Worm (Caenorhabditis elegans): ENCODE measurements around the gene C32B5.18.
"Not testable (repeated sequence)": the region's sequence is repeated elsewhere in the genome, so short reads cannot be mapped to it uniquely, and the experiment has no call there.

Gene C32B5.18

DNA sequence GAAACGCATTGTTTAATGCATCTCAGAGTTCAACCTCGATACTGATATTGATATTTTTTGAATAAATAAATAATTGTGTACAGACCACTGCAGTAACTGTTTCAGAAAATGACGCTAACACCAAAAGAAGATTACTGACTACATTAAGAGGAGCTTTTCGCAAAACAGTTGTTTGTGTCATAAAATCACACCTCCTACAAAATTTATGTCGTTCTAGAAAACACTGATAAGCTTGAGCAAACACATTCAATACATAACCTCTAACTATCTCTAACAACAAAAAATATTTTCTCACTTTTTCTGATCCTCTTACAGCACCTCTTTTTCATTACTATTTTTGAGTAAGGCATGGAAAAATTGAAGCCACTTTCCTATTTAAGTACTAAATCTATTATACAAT lies 5.7 kb upstream of the C32B5.18 start, which contains the start of gene fbxc-7:
TSS of gene fbxc-7 (plus strand) at position 301 of the 400 bp plus-strand sequence.
- not testable (repeated sequence) for TF ChIP-seq hlh-1 (tag; optimal IDR thresholded peaks at IDR 0.05); tbx-8 (GFP tag; optimal IDR thresholded peaks at IDR 0.05); bed-3 (GFP tag; optimal IDR thresholded peaks at IDR 0.05)

DNA sequence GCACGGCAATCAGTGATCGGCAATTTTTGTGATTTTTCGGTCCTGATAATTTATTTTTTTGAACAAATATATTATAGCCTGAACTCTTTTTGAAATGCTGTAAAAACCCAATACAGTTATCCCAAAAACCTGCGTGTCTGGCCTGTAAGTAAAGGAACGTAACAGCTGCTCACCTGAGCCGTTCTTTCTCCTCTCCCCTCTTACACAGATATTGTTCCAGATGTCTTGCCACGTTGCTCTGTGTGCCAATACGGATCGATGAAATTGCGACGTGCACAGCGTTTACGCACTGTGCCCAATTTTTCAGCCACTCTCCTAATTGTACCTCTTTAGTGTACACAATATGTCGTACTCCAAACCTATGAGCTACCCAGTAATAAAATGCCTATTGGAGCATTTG lies 1.7 kb upstream of the C32B5.18 start, which contains the start of gene sdz-4:
TSS of gene sdz-4 (plus strand) at position 301 of the 400 bp plus-strand sequence.
- TF ChIP-seq unc-120 (tag; optimal IDR thresholded peaks at IDR 0.05; ENCODE audit: poor library complexity, severe bottlenecking) = no peak
- no peak for TF ChIP-seq mep-1 (tag; optimal IDR thresholded peaks at IDR 0.05)
- no peak for TF ChIP-seq tbx-8 (GFP tag; optimal IDR thresholded peaks at IDR 0.05)
- TF ChIP-seq flh-1 (GFP tag; optimal IDR thresholded peaks at IDR 0.05) = no peak
- no peak for TF ChIP-seq nhr-2 (tag; optimal IDR thresholded peaks at IDR 0.05)
- TF ChIP-seq M03D4.4 (tag; optimal IDR thresholded peaks at IDR 0.05) = no peak
- TF ChIP-seq nhr-76 (tag; optimal IDR thresholded peaks at IDR 0.05) = no peak
- TF ChIP-seq sptf-1 (tag; optimal IDR thresholded peaks at IDR 0.05) = no peak
- TF ChIP-seq blmp-1 (tag; optimal IDR thresholded peaks at IDR 0.05) = no peak
- TF ChIP-seq mls-2 (tag; optimal IDR thresholded peaks at IDR 0.05) = no peak
- no peak for TF ChIP-seq ceh-43 (GFP tag; optimal IDR thresholded peaks at IDR 0.05)
- no peak for TF ChIP-seq nhr-237 (tag; optimal IDR thresholded peaks at IDR 0.05)
- TF ChIP-seq sem-2 (GFP tag; optimal IDR thresholded peaks at IDR 0.05) = no peak

DNA sequence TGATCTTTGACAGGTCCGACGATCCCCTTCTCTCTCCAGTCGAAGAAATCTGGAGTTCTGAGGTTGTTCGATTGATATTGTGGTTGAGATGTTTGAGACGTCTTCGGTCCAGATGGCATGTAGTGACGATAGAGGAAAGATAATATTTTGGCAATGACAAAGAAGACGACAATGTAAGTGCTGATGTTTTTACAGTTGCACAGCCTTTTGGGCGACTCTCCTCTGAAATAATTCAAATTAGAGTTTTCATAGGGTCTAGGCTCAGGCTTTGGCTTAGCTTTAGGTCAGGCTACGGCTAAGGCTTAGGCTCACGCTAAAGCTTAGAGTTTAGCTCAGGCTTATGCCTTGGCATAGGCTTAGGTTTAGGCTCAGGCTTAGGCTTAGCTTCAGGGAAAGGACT lies 1.6 kb downstream of the C32B5.18 start, which contains the start of gene C32B5.13:
TSS of gene C32B5.13 (minus strand) at position 101 of the 400 bp plus-strand sequence.
- no peak for TF ChIP-seq drap-1 (GFP tag; optimal IDR thresholded peaks at IDR 0.05)
- TF ChIP-seq mab-5 (tag; optimal IDR thresholded peaks at IDR 0.05) = no peak
- TF ChIP-seq blmp-1 (tag; optimal IDR thresholded peaks at IDR 0.05) = no peak
- no peak for TF ChIP-seq tbx-8 (GFP tag; optimal IDR thresholded peaks at IDR 0.05)
- no peak for TF ChIP-seq nhr-12 (tag; optimal IDR thresholded peaks at IDR 0.05)
- no peak for TF ChIP-seq nhr-2 (tag; optimal IDR thresholded peaks at IDR 0.05)
- TF ChIP-seq elt-3 (tag; optimal IDR thresholded peaks at IDR 0.05) = no peak
- TF ChIP-seq elt-1 (tag; optimal IDR thresholded peaks at IDR 0.05; ENCODE audit: borderline replicate concordance, insufficient read depth) = no peak
- TF ChIP-seq lin-32 (GFP tag; optimal IDR thresholded peaks at IDR 0.05) = no peak

DNA sequence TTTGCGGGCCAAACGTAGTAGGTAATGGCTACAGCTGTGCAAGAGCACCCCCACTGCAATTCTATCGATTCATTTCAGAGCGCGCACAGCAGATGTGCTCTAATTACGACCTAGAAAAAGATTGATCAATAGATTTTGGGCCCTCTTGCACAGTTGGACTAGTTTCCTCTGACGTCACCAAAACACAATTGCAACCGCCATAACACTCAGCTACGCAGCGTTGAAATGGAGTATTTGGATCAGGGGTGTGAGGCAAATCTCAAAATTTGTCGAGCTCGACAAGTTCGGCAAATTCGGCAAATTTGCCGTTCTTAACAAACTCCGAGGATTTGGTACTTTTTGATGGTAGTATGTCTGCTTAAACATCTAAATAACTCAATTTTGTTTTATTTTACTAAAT lies 6.6 kb downstream of the C32B5.18 start, which contains the start of gene fbxc-18:
TSS of gene fbxc-18 (minus strand) at position 101 of the 400 bp plus-strand sequence.
- TF ChIP-seq mab-5, lin-13, nhr-237 (tag; optimal IDR thresholded peaks at IDR 0.05): not testable (repeated sequence)

DNA sequence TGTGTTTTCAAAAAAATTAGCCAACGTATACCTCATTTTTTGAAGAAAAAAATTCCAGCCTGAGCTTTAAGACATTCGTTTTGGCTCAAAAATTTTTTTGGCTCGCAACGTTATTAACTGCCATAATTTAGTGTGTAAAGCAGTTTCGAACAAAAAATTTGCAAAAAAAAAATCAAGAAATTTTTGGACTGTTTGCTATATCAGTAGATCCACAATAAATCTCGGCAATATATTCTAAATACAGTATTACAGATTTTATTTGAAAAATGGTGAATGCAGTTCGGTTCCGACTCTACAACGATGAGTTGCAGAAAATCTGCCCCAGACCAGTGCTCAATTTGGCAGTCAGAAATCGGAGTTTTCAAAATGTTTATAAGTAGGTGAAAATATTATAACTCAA lies 7.8 kb downstream of the C32B5.18 start, which contains the start of gene C32B5.6:
TSS of gene C32B5.6 (plus strand) at position 301 of the 400 bp plus-strand sequence.
- not testable (repeated sequence) for TF ChIP-seq elt-1 (tag; optimal IDR thresholded peaks at IDR 0.05; ENCODE audit: borderline replicate concordance, insufficient read depth); drap-1 (GFP tag; optimal IDR thresholded peaks at IDR 0.05); flh-1 (GFP tag; optimal IDR thresholded peaks at IDR 0.05)

DNA sequence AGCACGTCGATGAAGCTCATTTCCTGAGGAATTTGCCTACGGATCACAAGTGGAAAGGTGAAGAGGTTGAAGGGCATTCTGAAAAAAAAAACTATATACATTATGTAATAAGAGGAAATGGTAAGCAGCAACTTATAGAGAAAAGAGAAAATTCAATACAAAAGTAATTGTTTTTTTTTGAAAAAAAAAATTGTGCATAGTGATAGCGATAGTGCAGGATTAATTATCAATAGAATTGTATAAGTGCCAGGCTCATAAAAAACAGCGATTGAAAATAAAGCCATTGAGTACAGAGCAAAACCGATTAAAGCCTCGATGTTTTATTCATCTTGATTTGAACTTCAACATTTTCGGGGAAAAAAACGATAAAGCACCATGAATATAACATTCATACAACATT lies 12.5 kb downstream of the C32B5.18 start, which contains the start of gene C32B5.15:
TSS of gene C32B5.15 (minus strand) at position 101 of the 400 bp plus-strand sequence.
- TF ChIP-seq tbx-8 (GFP tag; optimal IDR thresholded peaks at IDR 0.05) (no peak), pha-4 (tag; optimal IDR thresholded peaks at IDR 0.05) (no peak), ztf-11 (tag; optimal IDR thresholded peaks at IDR 0.05) (no peak), zip-8 (tag; optimal IDR thresholded peaks at IDR 0.05) (no peak), lsy-2 (tag; optimal IDR thresholded peaks at IDR 0.05) (no peak), ham-2 (GFP tag; optimal IDR thresholded peaks at IDR 0.05) (no peak), ceh-83 (GFP tag; optimal IDR thresholded peaks at IDR 0.05) (no peak)

DNA sequence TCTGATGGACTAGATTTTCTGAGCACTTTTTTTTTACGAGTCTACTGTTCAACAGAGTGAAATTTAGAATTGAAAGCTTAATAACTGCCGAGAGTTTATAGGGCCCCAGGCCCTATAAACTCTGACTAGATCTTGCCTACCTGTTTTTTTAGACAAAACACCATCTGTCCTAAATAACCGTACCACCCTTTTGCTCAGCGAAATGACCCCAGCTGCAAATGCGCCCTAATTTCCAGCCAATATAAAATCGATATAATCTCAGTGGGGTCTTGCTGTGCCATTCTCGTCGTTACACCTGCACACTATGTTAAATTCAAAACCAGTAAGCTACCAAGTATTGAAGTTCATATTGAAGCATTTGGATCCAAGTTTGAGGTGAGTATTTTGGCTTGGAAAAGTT lies 13.7 kb downstream of the C32B5.18 start, which contains the start of gene fbxc-14:
TSS of gene fbxc-14 (plus strand) at position 301 of the 400 bp plus-strand sequence.
- TF ChIP-seq drap-1 (GFP tag; optimal IDR thresholded peaks at IDR 0.05) (no peak), mep-1 (tag; optimal IDR thresholded peaks at IDR 0.05) (no peak), zip-8 (tag; optimal IDR thresholded peaks at IDR 0.05) (no peak), flh-1 (GFP tag; optimal IDR thresholded peaks at IDR 0.05) (no peak), unc-39 (tag; optimal IDR thresholded peaks at IDR 0.05) (no peak), elt-3 (tag; optimal IDR thresholded peaks at IDR 0.05) (no peak), nhr-2 (tag; optimal IDR thresholded peaks at IDR 0.05) (no peak), sem-2 (GFP tag; optimal IDR thresholded peaks at IDR 0.05) (no peak)
